Worm (Caenorhabditis elegans): ENCODE measurements around the gene irld-50.

DNA sequence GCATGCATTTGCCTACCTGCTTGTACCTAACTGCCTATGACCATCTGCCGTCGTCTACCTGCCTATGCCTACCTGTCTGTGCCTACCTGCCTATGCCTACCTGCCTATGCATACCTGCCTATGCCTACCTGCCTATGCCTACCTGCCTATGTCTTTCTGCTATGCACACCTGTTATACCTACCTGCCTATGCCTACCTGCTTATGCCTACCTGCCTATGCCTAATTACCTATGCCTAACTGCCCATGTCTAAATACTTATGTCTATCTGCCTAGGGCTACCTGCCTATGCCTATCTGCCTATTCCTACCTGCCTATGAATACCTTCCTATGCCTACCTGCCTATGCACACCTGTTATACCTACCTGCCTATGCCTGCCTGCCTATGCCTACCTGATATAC, 22.5 kb upstream of the irld-50 start:
- TF ChIP-seq pes-1 (GFP tag; IDR thresholded peaks at IDR 0.05), result no peak
- no peak for TF ChIP-seq hmg-4 (GFP tag; optimal IDR thresholded peaks at IDR 0.05)
- TF ChIP-seq tbx-11 (GFP tag; IDR thresholded peaks at IDR 0.05), result no peak
- TF ChIP-seq ceh-36 (tag; optimal IDR thresholded peaks at IDR 0.05), result no peak
- TF ChIP-seq ama-1 (optimal IDR thresholded peaks at IDR 0.05), result no peak
- no peak for TF ChIP-seq hmbx-1 (tag; optimal IDR thresholded peaks at IDR 0.05)
- TF ChIP-seq scrt-1 (GFP tag; IDR thresholded peaks at IDR 0.05), result no peak
